Worm (Caenorhabditis elegans) whole organism, L2 larva: ENCODE data around the gene his-2.

Source experiments
- R02D3.7 ChIP-seq: fragments of 150-350 bp; optimal IDR thresholded peaks from 2 replicates; lab custom pipeline; 2014; ENCODE audit warnings: missing biosample characterization, missing genetic modification characterization
- ama-1 ChIP-seq: fragments of 150-350 bp; optimal IDR thresholded peaks from 2 replicates; lab custom pipeline; 2018; ENCODE audit warnings: inconsistent platforms
- blmp-1 ChIP-seq: sonication (generic microtip); optimal IDR thresholded peaks from 2 replicates; lab custom pipeline; 2017; ENCODE audit warnings: missing genetic modification characterization, mild to moderate bottlenecking, missing compliant biosample characterization, antibody characterized with exemption, moderate library complexity; ENCODE audit not compliant: insufficient read depth
- ceh-16 ChIP-seq: fragments of 150-350 bp; optimal IDR thresholded peaks from 2 replicates; lab custom pipeline; 2014; ENCODE audit warnings: missing biosample characterization, missing genetic modification characterization
- fos-1 ChIP-seq: fragments of 150-350 bp; optimal IDR thresholded peaks from 2 replicates; lab custom pipeline; 2014; ENCODE audit warnings: missing biosample characterization, missing genetic modification characterization
- mab-5 ChIP-seq: fragments of 150-350 bp; optimal IDR thresholded peaks from 2 replicates; lab custom pipeline; 2014; ENCODE audit warnings: missing biosample characterization, missing genetic modification characterization
- nhr-10 ChIP-seq: sonication (generic microtip); optimal IDR thresholded peaks from 2 replicates; lab custom pipeline; 2017; ENCODE audit warnings: missing biosample characterization, missing genetic modification characterization
- nhr-11 ChIP-seq: fragments of 150-350 bp; optimal IDR thresholded peaks from 2 replicates; lab custom pipeline; 2014; ENCODE audit warnings: missing biosample characterization, missing genetic modification characterization
- nhr-12 ChIP-seq: fragments of 150-350 bp; optimal IDR thresholded peaks from 2 replicates; lab custom pipeline; 2014; ENCODE audit warnings: missing biosample characterization, missing genetic modification characterization
- zag-1 ChIP-seq: fragments of 150-350 bp; optimal IDR thresholded peaks from 2 replicates; lab custom pipeline; 2014; ENCODE audit warnings: missing biosample characterization, missing genetic modification characterization
- ztf-1 ChIP-seq: fragments of 200-800 bp; sonication (Bioruptor generic); conservative IDR thresholded peaks from 2 replicates; pipeline ENCODE4 v1.3.6; 2022; ENCODE audit warnings: missing genetic modification characterization, missing compliant biosample characterization

DNA sequence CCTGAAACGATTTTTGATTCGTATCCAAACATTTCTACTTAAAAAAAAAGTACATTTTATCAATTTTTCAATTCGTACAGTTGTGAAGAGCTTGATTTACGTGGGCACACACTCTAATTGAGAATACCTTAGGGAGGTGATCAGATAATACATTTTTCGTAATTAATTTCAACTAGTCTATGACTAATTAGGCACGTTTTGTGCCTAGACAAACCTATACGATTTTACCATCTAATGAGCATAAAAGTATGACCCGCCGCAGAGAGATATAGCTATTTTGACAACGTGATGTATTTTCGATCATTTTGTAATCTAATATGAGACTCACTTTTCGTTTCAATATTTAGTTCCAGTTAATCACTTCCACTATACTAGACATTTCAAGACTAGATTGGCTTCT, 25.1 kb downstream of the his-2 start:
- TF ChIP-seq nhr-11 (tag; lab: Kevin White, UChicago): no peak
- no peak for TF ChIP-seq blmp-1 (tag; lab: Kevin White, UChicago)
- no peak for TF ChIP-seq zag-1
- TF ChIP-seq R02D3.7 (tag; lab: Kevin White, UChicago): no peak
- TF ChIP-seq nhr-12 (tag; lab: Kevin White, UChicago): no peak
- TF ChIP-seq mab-5 (tag; lab: Kevin White, UChicago): no peak
- TF ChIP-seq ztf-1 (GFP tag; lab: Robert Waterston, UW): no peak
- no peak for TF ChIP-seq fos-1 (tag; lab: Kevin White, UChicago)
- TF ChIP-seq nhr-10: no peak
- TF ChIP-seq ama-1: no peak
- no peak for TF ChIP-seq ceh-16 (tag; lab: Kevin White, UChicago)
